Fruit fly (Drosophila melanogaster) whole organism, embryonic: Measurements from ENCODE around the gene CG34288.

Source experiments
- Antp ChIP-seq: fragments of 200-800 bp; sonication (Bioruptor generic); optimal IDR thresholded peaks from 3 replicates; lab custom pipeline; 2016; ENCODE audit warnings: missing biosample characterization, missing genetic modification characterization
- Bteb2 ChIP-seq: fragments of 200-800 bp; sonication (Bioruptor generic); optimal IDR thresholded peaks from 2 replicates; lab custom pipeline; 2016; ENCODE audit warnings: missing biosample characterization, missing genetic modification characterization
- CG10147 ChIP-seq: fragments of 200-800 bp; sonication (Bioruptor generic); optimal IDR thresholded peaks from 2 replicates; lab custom pipeline; 2019; ENCODE audit warnings: missing biosample characterization, mild to moderate bottlenecking, missing genetic modification characterization, moderate library complexity
- CG10209 ChIP-seq: fragments of 200-800 bp; sonication (Bioruptor generic); optimal IDR thresholded peaks from 3 replicates; lab custom pipeline; 2017; ENCODE audit warnings: missing biosample characterization, mild to moderate bottlenecking, missing genetic modification characterization, missing genetic modification reagents
- CG10274 ChIP-seq: fragments of 200-800 bp; sonication (Bioruptor generic); optimal IDR thresholded peaks from 3 replicates; lab custom pipeline; 2017; ENCODE audit warnings: missing biosample characterization, mild to moderate bottlenecking, missing genetic modification characterization
- CG12219 ChIP-seq: fragments of 200-800 bp; sonication (Bioruptor generic); optimal IDR thresholded peaks from 3 replicates; lab custom pipeline; 2018; ENCODE audit warnings: missing biosample characterization, mild to moderate bottlenecking, missing genetic modification characterization
- CG13894 ChIP-seq: fragments of 200-800 bp; sonication (Bioruptor generic); optimal IDR thresholded peaks from 3 replicates; lab custom pipeline; 2018; ENCODE audit warnings: missing biosample characterization, mild to moderate bottlenecking, missing genetic modification characterization, moderate library complexity
- CG2678 ChIP-seq: fragments of 200-800 bp; sonication (Bioruptor generic); optimal IDR thresholded peaks from 3 replicates; lab custom pipeline; 2019; ENCODE audit warnings: missing biosample characterization, mild to moderate bottlenecking, missing genetic modification characterization, moderate library complexity
- CG31441 ChIP-seq: fragments of 200-800 bp; sonication (Bioruptor generic); IDR thresholded peaks from 2 replicates; pipeline ENCODE4 v1.3.6; 2022; ENCODE audit warnings: missing biosample characterization, missing genetic modification characterization
- CG3995 ChIP-seq: fragments of 200-800 bp; sonication (Bioruptor generic); optimal IDR thresholded peaks from 3 replicates; lab custom pipeline; 2016; ENCODE audit warnings: missing biosample characterization, missing genetic modification characterization
- CG4404 ChIP-seq: fragments of 200-800 bp; sonication (Bioruptor generic); IDR thresholded peaks from 2 replicates; pipeline ENCODE4 v1.3.6; 2022; ENCODE audit warnings: missing biosample characterization, missing genetic modification characterization
- CG4854 ChIP-seq: fragments of 200-800 bp; sonication (Bioruptor generic); optimal IDR thresholded peaks from 2 replicates; lab custom pipeline; 2016; ENCODE audit warnings: missing biosample characterization, missing genetic modification characterization, inconsistent platforms
- CG5953 ChIP-seq: fragments of 200-800 bp; sonication (Bioruptor generic); IDR thresholded peaks from 2 replicates; pipeline ENCODE4 v1.3.6; 2022; ENCODE audit warnings: missing biosample characterization, missing genetic modification characterization
- CG6765 ChIP-seq: fragments of 200-800 bp; sonication (Bioruptor generic); optimal IDR thresholded peaks from 3 replicates; lab custom pipeline; 2017; ENCODE audit warnings: missing biosample characterization, mild to moderate bottlenecking, missing genetic modification characterization
- CG7556 ChIP-seq: fragments of 200-800 bp; sonication (Bioruptor generic); optimal IDR thresholded peaks from 2 replicates; lab custom pipeline; 2017; ENCODE audit warnings: missing biosample characterization, mild to moderate bottlenecking, missing genetic modification characterization
- CG8478 ChIP-seq: fragments of >200 bp; optimal IDR thresholded peaks from 2 replicates; lab custom pipeline; 2018
- CG9932 ChIP-seq: fragments of 200-800 bp; sonication (Bioruptor generic); IDR thresholded peaks from 2 replicates; pipeline ENCODE4 v1.3.6; 2022; ENCODE audit warnings: missing biosample characterization, missing genetic modification characterization
- Doc3 ChIP-seq: fragments of 200-800 bp; sonication (Bioruptor generic); IDR thresholded peaks from 3 replicates; pipeline ENCODE4 v1.3.6; 2022; ENCODE audit warnings: missing biosample characterization, missing genetic modification characterization; ENCODE audit not compliant: partially characterized antibody
- E2f2 ChIP-seq: fragments of 200-800 bp; sonication (Bioruptor generic); IDR thresholded peaks from 2 replicates; pipeline ENCODE4 v1.3.6; 2022; ENCODE audit warnings: missing biosample characterization, missing genetic modification characterization
- Ets97D ChIP-seq: fragments of 200-800 bp; sonication (Bioruptor generic); optimal IDR thresholded peaks from 3 replicates; lab custom pipeline; 2016; ENCODE audit warnings: missing biosample characterization, missing genetic modification characterization
- Fer3 ChIP-seq: fragments of 200-800 bp; sonication (Bioruptor generic); optimal IDR thresholded peaks from 2 replicates; lab custom pipeline; 2018; ENCODE audit warnings: missing biosample characterization, mild to moderate bottlenecking, missing genetic modification characterization, moderate library complexity
- Hr78 ChIP-seq, 2 experiments: fragments of 200-800 bp in 1 of 2; fragments of >200 bp in 1 of 2; sonication (Bioruptor generic) in 1 of 2; optimal IDR thresholded peaks; 2 replicates each; lab custom pipeline; 2017 to 2019; ENCODE audit warnings: missing biosample characterization in 2 of 2, missing genetic modification characterization in 2 of 2, mild to moderate bottlenecking in 1 of 2, moderate library complexity in 1 of 2
- Meics ChIP-seq: fragments of 200-800 bp; sonication (Bioruptor generic); optimal IDR thresholded peaks from 2 replicates; lab custom pipeline; 2017; ENCODE audit warnings: missing biosample characterization, mild to moderate bottlenecking, missing genetic modification characterization
- Nf-YB ChIP-seq: fragments of 200-800 bp; sonication (Bioruptor generic); optimal IDR thresholded peaks from 3 replicates; lab custom pipeline; 2019; ENCODE audit warnings: missing biosample characterization, mild to moderate bottlenecking, missing genetic modification characterization, moderate library complexity
- Pdp1 ChIP-seq, 2 experiments: fragments of 200-800 bp; sonication (Bioruptor generic); optimal IDR thresholded peaks; 3 replicates each; lab custom pipeline; 2016; ENCODE audit warnings: missing biosample characterization in 2 of 2, missing genetic modification characterization in 2 of 2, mild to moderate bottlenecking in 1 of 2, moderate library complexity in 1 of 2
- Rfx ChIP-seq: fragments of 200-800 bp; sonication (Bioruptor generic); IDR thresholded peaks from 2 replicates; pipeline ENCODE4 v1.3.6; 2022; ENCODE audit warnings: missing biosample characterization, missing genetic modification characterization
- ase ChIP-seq: fragments of 200-800 bp; sonication (Bioruptor generic); IDR thresholded peaks from 3 replicates; pipeline ENCODE4 v1.3.6; 2022; ENCODE audit warnings: missing biosample characterization, missing genetic modification characterization
- chinmo ChIP-seq: fragments of 200-800 bp; sonication (Bioruptor generic); IDR thresholded peaks from 4 replicates; pipeline ENCODE4 v1.3.6; 2022; ENCODE audit warnings: missing biosample characterization, missing genetic modification characterization; ENCODE audit not compliant: partially characterized antibody
- chm ChIP-seq: fragments of 200-800 bp; sonication (Bioruptor generic); IDR thresholded peaks from 2 replicates; pipeline ENCODE4 v1.3.6; 2022; ENCODE audit warnings: missing biosample characterization, missing genetic modification characterization
- dimm ChIP-seq: fragments of 200-800 bp; sonication (Bioruptor generic); IDR thresholded peaks from 2 replicates; pipeline ENCODE4 v1.3.6; 2022; ENCODE audit warnings: missing biosample characterization, missing genetic modification characterization
- ems ChIP-seq: fragments of 200-800 bp; sonication (Bioruptor generic); optimal IDR thresholded peaks from 3 replicates; lab custom pipeline; 2016; ENCODE audit warnings: missing biosample characterization, missing genetic modification characterization
- grau ChIP-seq: fragments of 200-800 bp; optimal IDR thresholded peaks from 3 replicates; lab custom pipeline; 2019; ENCODE audit warnings: missing biosample characterization, mild to moderate bottlenecking, missing genetic modification characterization, moderate library complexity
- gro ChIP-seq: fragments of 200-800 bp; sonication (Bioruptor generic); optimal IDR thresholded peaks from 2 replicates; lab custom pipeline; 2016; ENCODE audit warnings: missing biosample characterization, missing genetic modification characterization
- klu ChIP-seq: fragments of 200-800 bp; sonication (Bioruptor generic); IDR thresholded peaks from 2 replicates; pipeline ENCODE4 v1.3.6; 2022; ENCODE audit warnings: missing biosample characterization, missing genetic modification characterization
- kni ChIP-seq: fragments of 200-800 bp; sonication (Bioruptor generic); optimal IDR thresholded peaks from 3 replicates; lab custom pipeline; 2017; ENCODE audit warnings: mild to moderate bottlenecking, missing biosample characterization, missing genetic modification reagents, missing genetic modification characterization
- lbe ChIP-seq: fragments of 200-800 bp; sonication (Bioruptor generic); optimal IDR thresholded peaks from 2 replicates; lab custom pipeline; 2016; ENCODE audit warnings: missing biosample characterization, mild to moderate bottlenecking, missing genetic modification characterization
- lilli ChIP-seq: fragments of 200-800 bp; sonication (Bioruptor generic); optimal IDR thresholded peaks from 3 replicates; lab custom pipeline; 2016; ENCODE audit warnings: missing biosample characterization, missing genetic modification characterization
- odd ChIP-seq: fragments of 200-800 bp; sonication (Bioruptor generic); optimal IDR thresholded peaks from 2 replicates; lab custom pipeline; 2017; ENCODE audit warnings: missing biosample characterization, mild to moderate bottlenecking, missing genetic modification characterization
- pb ChIP-seq: fragments of 200-800 bp; sonication (Bioruptor generic); optimal IDR thresholded peaks from 3 replicates; lab custom pipeline; 2016; ENCODE audit warnings: missing biosample characterization, missing genetic modification characterization
- pzg ChIP-seq: fragments of 200-800 bp; sonication (Bioruptor generic); optimal IDR thresholded peaks from 3 replicates; lab custom pipeline; 2018; ENCODE audit warnings: missing biosample characterization, mild to moderate bottlenecking, missing genetic modification characterization, moderate library complexity
- schlank ChIP-seq: fragments of 200-800 bp; sonication (Bioruptor generic); optimal IDR thresholded peaks from 2 replicates; lab custom pipeline; 2018; ENCODE audit warnings: missing biosample characterization, mild to moderate bottlenecking, missing genetic modification characterization
- shn ChIP-seq: fragments of 200-800 bp; sonication (Bioruptor generic); optimal IDR thresholded peaks from 3 replicates; lab custom pipeline; 2016; ENCODE audit warnings: missing biosample characterization, missing genetic modification characterization
- slbo ChIP-seq: fragments of 200-800 bp; sonication (Bioruptor generic); IDR thresholded peaks from 2 replicates; pipeline ENCODE4 v1.3.6; 2022; ENCODE audit warnings: missing biosample characterization, missing genetic modification characterization
- sr ChIP-seq: fragments of 200-800 bp; sonication (Bioruptor generic); IDR thresholded peaks from 3 replicates; pipeline ENCODE4 v1.3.6; 2022; ENCODE audit warnings: missing biosample characterization, missing genetic modification characterization
- tx ChIP-seq: fragments of 200-800 bp; sonication (Bioruptor generic); optimal IDR thresholded peaks from 2 replicates; lab custom pipeline; 2016; ENCODE audit warnings: missing biosample characterization, missing genetic modification characterization
- yki ChIP-seq: fragments of >200 bp; optimal IDR thresholded peaks from 3 replicates; lab custom pipeline; 2018

Gene CG34288

DNA sequence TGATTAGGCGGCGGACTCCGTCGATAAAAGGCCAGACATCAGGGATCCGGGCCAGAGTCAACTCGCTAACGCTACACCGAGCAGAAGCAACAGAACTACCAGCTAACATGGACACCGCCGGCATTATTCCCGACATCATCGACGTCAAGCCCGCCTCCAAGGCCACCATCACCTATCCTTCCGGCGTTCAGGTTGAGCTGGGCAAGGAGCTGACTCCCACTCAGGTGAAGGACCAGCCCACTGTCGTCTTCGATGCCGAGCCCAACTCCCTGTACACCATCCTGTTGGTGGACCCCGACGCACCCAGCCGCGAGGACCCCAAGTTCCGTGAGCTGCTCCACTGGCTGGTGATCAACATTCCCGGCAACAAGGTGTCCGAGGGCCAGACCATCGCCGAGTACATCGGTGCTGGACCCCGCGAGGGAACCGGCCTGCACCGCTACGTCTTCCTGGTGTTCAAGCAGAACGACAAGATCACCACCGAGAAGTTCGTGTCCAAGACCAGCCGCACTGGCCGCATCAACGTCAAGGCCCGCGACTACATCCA is 19.0 kb upstream of the CG34288 start, which contains the start of gene Pebp1 (continued):
- TF ChIP-seq Ets97D (GFP tag; lab: Kevin White, UChicago) (no peak), Bteb2 (GFP tag; lab: Kevin White, UChicago) (no peak), lbe (GFP tag; lab: Kevin White, UChicago) (no peak), CG4404 (GFP tag; lab: Robert Waterston, UW) (no peak), dimm (GFP tag; lab: Robert Waterston, UW) (no peak)

DNA sequence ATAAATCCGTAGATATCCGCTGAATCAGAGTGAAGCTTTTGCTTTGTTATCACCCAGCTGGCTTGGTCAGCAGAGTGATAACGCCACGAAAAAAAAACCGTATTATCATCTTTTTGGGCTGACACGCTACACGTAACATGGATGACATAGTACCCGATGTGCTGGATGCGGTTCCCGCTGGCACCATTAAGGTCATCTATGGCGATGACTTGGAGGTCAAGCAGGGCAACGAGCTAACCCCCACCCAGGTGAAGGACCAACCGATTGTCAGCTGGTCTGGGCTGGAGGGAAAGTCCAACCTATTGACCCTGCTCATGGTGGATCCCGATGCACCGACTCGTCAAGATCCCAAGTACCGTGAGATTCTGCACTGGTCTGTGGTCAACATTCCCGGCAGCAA is 18.1 kb upstream of the CG34288 start:
- TF ChIP-seq sr (0 out of 3 replicates have a peak, but pooled peaks have one; percentile 19), pzg (GFP tag; lab: Kevin White, UChicago) (no peak), Hr78 (GFP tag; optimal IDR thresholded peaks at IDR 0.05; lab: Kevin White, UChicago) (peak in 1 of 2 experiments; percentile 2), Pdp1 (GFP tag; optimal IDR thresholded peaks at IDR 0.05; lab: Kevin White, UChicago) (peak in 1 of 2 experiments; percentile 34), Antp (no peak), ems (GFP tag; lab: Kevin White, UChicago) (no peak), Rfx (GFP tag; lab: Robert Waterston, UW) (no peak), CG4854 (GFP tag; lab: Kevin White, UChicago) (no peak), yki (lab: Kevin White, UChicago) (no peak)

DNA sequence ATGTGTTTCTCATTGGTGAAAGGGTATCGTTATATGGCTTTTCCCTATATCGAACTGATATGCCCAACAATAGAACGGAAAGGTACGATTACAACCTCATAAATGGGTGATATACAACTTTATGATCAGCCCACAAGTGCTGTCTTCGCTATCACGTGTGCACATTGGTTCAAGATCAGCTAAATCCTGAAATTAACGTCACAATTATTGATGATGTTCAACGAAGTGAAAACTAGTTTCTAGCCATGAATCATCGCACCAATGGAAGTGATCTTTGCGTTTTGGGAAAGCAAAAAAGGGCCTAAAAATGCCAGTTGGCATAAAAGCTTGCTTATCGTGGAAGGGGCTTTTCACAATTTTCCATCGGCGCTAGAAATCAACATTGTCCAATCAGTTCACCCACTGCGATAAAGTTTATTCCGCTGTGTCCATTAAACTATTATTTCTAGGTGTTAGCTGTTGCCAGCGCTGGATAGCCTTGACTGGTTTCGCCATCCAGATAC is 17.6 kb upstream of the CG34288 start, which contains the start of gene CG7054:
Gene CG7054 (plus strand): TSS at position 375 of the 503 bp plus-strand sequence.
- TF ChIP-seq CG10209 (GFP tag; lab: Kevin White, UChicago): no peak
- TF ChIP-seq Meics (GFP tag; lab: Kevin White, UChicago): peak; percentile 36
- TF ChIP-seq Doc3: 0 out of 3 replicates have a peak, but pooled peaks have one; percentile 18
- TF ChIP-seq CG3995 (GFP tag; lab: Kevin White, UChicago): peak; percentile 1
- TF ChIP-seq slbo (GFP tag; lab: Robert Waterston, UW): peak; percentile 37; the same call in 1 of the 2 replicates
- peak; percentile 34 for TF ChIP-seq gro
- TF ChIP-seq odd (GFP tag; lab: Kevin White, UChicago): peak; percentile 42
- 0 out of 4 replicates have a peak, but pooled peaks have one; percentile 61 for TF ChIP-seq chinmo (GFP tag; lab: Robert Waterston, UW)
- TF ChIP-seq grau (tag; lab: Kevin White, UChicago): peak; percentile 35
- peak; percentile 22; the same call in 1 of the 2 replicates for TF ChIP-seq chm (GFP tag; lab: Robert Waterston, UW)
- TF ChIP-seq pb (GFP tag; lab: Kevin White, UChicago): no peak
- TF ChIP-seq Nf-YB (GFP tag; lab: Kevin White, UChicago): peak; percentile 29
- TF ChIP-seq CG9932 (GFP tag; lab: Robert Waterston, UW): peak; percentile 41
- TF ChIP-seq Rfx (GFP tag; lab: Robert Waterston, UW): peak; percentile 17; the same call in 1 of the 2 replicates
- peak; percentile 31 for TF ChIP-seq CG6765
- no peak for TF ChIP-seq tx (GFP tag; lab: Kevin White, UChicago)
- no peak for TF ChIP-seq Ets97D (GFP tag; lab: Kevin White, UChicago)
- peak; percentile 45 for TF ChIP-seq Fer3 (tag; lab: Kevin White, UChicago)
- TF ChIP-seq E2f2 (GFP tag; lab: Robert Waterston, UW): peak; percentile 29; the same call in 1 of the 2 replicates
- no peak for TF ChIP-seq ase (GFP tag; lab: Robert Waterston, UW)
- peak; percentile 39 for TF ChIP-seq lilli
- peak; percentile 29 for TF ChIP-seq CG7556 (GFP tag; lab: Kevin White, UChicago)
- peak; percentile 9 for TF ChIP-seq CG12219
- no peak for TF ChIP-seq schlank (tag; lab: Kevin White, UChicago)
- TF ChIP-seq klu: no peak
- peak; percentile 32 for TF ChIP-seq shn (GFP tag; lab: Kevin White, UChicago)
- peak; percentile 61 for TF ChIP-seq CG2678 (tag; lab: Kevin White, UChicago)
- TF ChIP-seq CG10147: peak; percentile 14
- no peak for TF ChIP-seq CG5953 (GFP tag; lab: Robert Waterston, UW)
- peak; percentile 84 for TF ChIP-seq CG10274 (GFP tag; lab: Kevin White, UChicago)
- TF ChIP-seq kni: no peak
- TF ChIP-seq CG13894 (tag; lab: Kevin White, UChicago): peak; percentile 88
- 0 out of 2 replicates have a peak, but pooled peaks have one; percentile 12 for TF ChIP-seq CG31441 (GFP tag; lab: Robert Waterston, UW)
- TF ChIP-seq CG8478 (lab: Kevin White, UChicago): no peak
